Fruit fly (Drosophila melanogaster) whole organism, prepupa: ENCODE results near the gene Cyp305a1.
A peak's percentile ranks its signal among the peaks of the same experiment; 100 is the strongest.

Experiments
- Blimp-1 ChIP-seq: fragments of 200-800 bp; sonication (Bioruptor generic); optimal IDR thresholded peaks from 3 replicates; lab custom pipeline; 2017; ENCODE audit warnings: missing biosample characterization, missing genetic modification characterization, mild to moderate bottlenecking, moderate library complexity, missing genetic modification reagents
- CG10669 ChIP-seq: fragments of 200-800 bp; sonication (Bioruptor generic); optimal IDR thresholded peaks from 3 replicates; lab custom pipeline; 2018; ENCODE audit warnings: missing biosample characterization, mild to moderate bottlenecking, missing genetic modification characterization, moderate library complexity
- CG11294 ChIP-seq: fragments of 200-800 bp; sonication (Bioruptor generic); IDR thresholded peaks from 2 replicates; pipeline ENCODE4 v1.3.6; 2022; ENCODE audit warnings: missing biosample characterization, missing genetic modification characterization
- CG11762 ChIP-seq: fragments of 200-800 bp; sonication (Bioruptor generic); optimal IDR thresholded peaks from 3 replicates; lab custom pipeline; 2016; ENCODE audit warnings: missing biosample characterization, missing genetic modification characterization; ENCODE audit not compliant: insufficient read depth
- CG15336 ChIP-seq: fragments of 200-800 bp; sonication (Bioruptor generic); IDR thresholded peaks from 2 replicates; pipeline ENCODE4 v1.3.6; 2022; ENCODE audit warnings: missing biosample characterization, missing genetic modification characterization
- CG31627 ChIP-seq: fragments of 200-800 bp; sonication (Bioruptor generic); optimal IDR thresholded peaks from 3 replicates; lab custom pipeline; 2016; ENCODE audit warnings: missing biosample characterization, missing genetic modification characterization
- CG32006 ChIP-seq: fragments of 200-800 bp; sonication (Bioruptor generic); optimal IDR thresholded peaks from 3 replicates; lab custom pipeline; 2017; ENCODE audit warnings: missing biosample characterization, mild to moderate bottlenecking, missing genetic modification characterization
- CG34406 ChIP-seq: fragments of 200-800 bp; sonication (Bioruptor generic); optimal IDR thresholded peaks from 3 replicates; lab custom pipeline; 2016; ENCODE audit warnings: missing biosample characterization, missing genetic modification characterization
- CG3919 ChIP-seq: fragments of 200-800 bp; sonication (Bioruptor generic); optimal IDR thresholded peaks from 3 replicates; lab custom pipeline; 2016; ENCODE audit warnings: missing biosample characterization, missing genetic modification characterization
- CG4318 ChIP-seq: fragments of 200-800 bp; sonication (Bioruptor generic); optimal IDR thresholded peaks from 3 replicates; lab custom pipeline; 2017; ENCODE audit warnings: missing biosample characterization, mild to moderate bottlenecking, missing genetic modification characterization
- CG6276 ChIP-seq: fragments of 200-800 bp; sonication (Bioruptor generic); optimal IDR thresholded peaks from 2 replicates; lab custom pipeline; 2017; ENCODE audit warnings: missing biosample characterization, mild to moderate bottlenecking, missing genetic modification characterization
- CG6792 ChIP-seq: fragments of 200-800 bp; sonication (Bioruptor generic); optimal IDR thresholded peaks from 3 replicates; lab custom pipeline; 2016; ENCODE audit warnings: missing biosample characterization, missing genetic modification characterization
- CG6808 ChIP-seq: fragments of 200-800 bp; sonication (Bioruptor generic); optimal IDR thresholded peaks from 3 replicates; lab custom pipeline; 2017; ENCODE audit warnings: missing biosample characterization, missing genetic modification characterization, mild to moderate bottlenecking, moderate library complexity, missing genetic modification reagents
- CG6854 ChIP-seq: fragments of 200-800 bp; sonication (Bioruptor generic); optimal IDR thresholded peaks from 2 replicates; lab custom pipeline; 2017; ENCODE audit warnings: missing biosample characterization, mild to moderate bottlenecking, missing genetic modification characterization
- CG7368 ChIP-seq: fragments of 200-800 bp; sonication (Bioruptor generic); optimal IDR thresholded peaks from 3 replicates; lab custom pipeline; 2016; ENCODE audit warnings: missing biosample characterization, missing genetic modification characterization
- CG8119 ChIP-seq: fragments of 200-800 bp; sonication (Bioruptor generic); IDR thresholded peaks from 3 replicates; pipeline ENCODE4 v1.3.6; 2022; ENCODE audit warnings: missing biosample characterization, missing genetic modification characterization
- CG8319 ChIP-seq: fragments of 200-800 bp; sonication (Bioruptor generic); optimal IDR thresholded peaks from 3 replicates; lab custom pipeline; 2016; ENCODE audit warnings: missing biosample characterization, missing genetic modification characterization
- CG8632 ChIP-seq: fragments of 200-800 bp; sonication (Bioruptor generic); optimal IDR thresholded peaks from 3 replicates; lab custom pipeline; 2016; ENCODE audit warnings: missing biosample characterization, missing genetic modification characterization
- Eip78C ChIP-seq: fragments of 200-800 bp; sonication (Bioruptor generic); peaks from one replicate; lab custom pipeline; 2016; ENCODE audit warnings: missing biosample characterization, missing genetic modification characterization
- Eip93F ChIP-seq: fragments of 200-800 bp; sonication (Bioruptor generic); optimal IDR thresholded peaks from 2 replicates; lab custom pipeline; 2016; ENCODE audit warnings: missing biosample characterization, mild to moderate bottlenecking, missing genetic modification characterization
- Ets21C ChIP-seq: fragments of 200-800 bp; sonication (Bioruptor generic); optimal IDR thresholded peaks from 3 replicates; lab custom pipeline; 2016; ENCODE audit warnings: missing biosample characterization, missing genetic modification characterization
- Ets96B ChIP-seq: fragments of 200-800 bp; optimal IDR thresholded peaks from 2 replicates; lab custom pipeline; 2019; ENCODE audit warnings: missing biosample characterization, mild to moderate bottlenecking, missing genetic modification characterization, moderate library complexity
- Gug ChIP-seq: fragments of 200-800 bp; sonication (Bioruptor generic); IDR thresholded peaks from 2 replicates; pipeline ENCODE4 v1.3.6; 2022; ENCODE audit warnings: missing biosample characterization, missing genetic modification characterization
- Hr38 ChIP-seq: sonication (Bioruptor generic); optimal IDR thresholded peaks from 2 replicates; lab custom pipeline; 2016; ENCODE audit warnings: missing biosample characterization, missing genetic modification characterization
- Hr39 ChIP-seq: fragments of 200-800 bp; sonication (Bioruptor generic); optimal IDR thresholded peaks from 2 replicates; lab custom pipeline; 2016; ENCODE audit warnings: missing biosample characterization, missing genetic modification characterization
- Hr4 ChIP-seq: fragments of 200-800 bp; sonication (Bioruptor generic); optimal IDR thresholded peaks from 3 replicates; lab custom pipeline; 2016; ENCODE audit warnings: missing biosample characterization, missing genetic modification characterization
- Met ChIP-seq: fragments of 200-800 bp; sonication (Bioruptor generic); optimal IDR thresholded peaks from 3 replicates; lab custom pipeline; 2016; ENCODE audit warnings: missing biosample characterization, missing genetic modification characterization
- OdsH ChIP-seq: fragments of 200-800 bp; sonication (Bioruptor generic); optimal IDR thresholded peaks from 3 replicates; lab custom pipeline; 2016; ENCODE audit warnings: missing biosample characterization, missing genetic modification characterization
- Smox ChIP-seq: fragments of 200-800 bp; sonication (Bioruptor generic); optimal IDR thresholded peaks from 3 replicates; lab custom pipeline; 2016; ENCODE audit warnings: missing biosample characterization, missing genetic modification characterization
- Sox102F ChIP-seq: fragments of 200-800 bp; sonication (Bioruptor generic); optimal IDR thresholded peaks from 2 replicates; lab custom pipeline; 2016; ENCODE audit warnings: missing biosample characterization, mild to moderate bottlenecking, missing genetic modification characterization
- Sox15 ChIP-seq: fragments of 200-800 bp; sonication (Bioruptor generic); optimal IDR thresholded peaks from 3 replicates; lab custom pipeline; 2016; ENCODE audit warnings: missing biosample characterization, missing genetic modification characterization
- achi ChIP-seq: fragments of 200-800 bp; sonication (Bioruptor generic); optimal IDR thresholded peaks from 3 replicates; lab custom pipeline; 2016; ENCODE audit warnings: missing biosample characterization, missing genetic modification characterization
- acj6 ChIP-seq: fragments of 200-800 bp; sonication (Bioruptor generic); optimal IDR thresholded peaks from 3 replicates; lab custom pipeline; 2016; ENCODE audit warnings: missing biosample characterization, missing genetic modification characterization
- cyc ChIP-seq: fragments of 200-800 bp; sonication (Bioruptor generic); optimal IDR thresholded peaks from 3 replicates; lab custom pipeline; 2016; ENCODE audit warnings: missing biosample characterization, missing genetic modification characterization
- dsx ChIP-seq: fragments of 200-800 bp; optimal IDR thresholded peaks from 3 replicates; lab custom pipeline; 2019; ENCODE audit warnings: missing biosample characterization, mild to moderate bottlenecking, missing genetic modification characterization, moderate library complexity; ENCODE audit not compliant: poor library complexity, severe bottlenecking
- eg ChIP-seq: fragments of 200-800 bp; sonication (Bioruptor generic); IDR thresholded peaks from 3 replicates; pipeline ENCODE4 v1.3.6; 2022; ENCODE audit warnings: missing biosample characterization, missing genetic modification characterization
- fd59A ChIP-seq: fragments of 200-800 bp; sonication (Bioruptor generic); optimal IDR thresholded peaks from 2 replicates; lab custom pipeline; 2017; ENCODE audit warnings: missing biosample characterization, mild to moderate bottlenecking, missing genetic modification characterization, missing genetic modification reagents
- fkh ChIP-seq: fragments of 200-800 bp; sonication (Bioruptor generic); optimal IDR thresholded peaks from 3 replicates; lab custom pipeline; 2017; ENCODE audit warnings: missing biosample characterization, mild to moderate bottlenecking, missing genetic modification characterization, moderate library complexity
- lz ChIP-seq: fragments of 200-800 bp; sonication (Bioruptor generic); optimal IDR thresholded peaks from 3 replicates; lab custom pipeline; 2016; ENCODE audit warnings: missing biosample characterization, missing genetic modification characterization
- pdm3 ChIP-seq: fragments of 200-800 bp; sonication (Bioruptor generic); optimal IDR thresholded peaks from 3 replicates; lab custom pipeline; 2016; ENCODE audit warnings: missing biosample characterization, missing genetic modification characterization
- salr ChIP-seq, 2 experiments: fragments of 200-800 bp; sonication (Bioruptor generic); optimal IDR thresholded peaks; 3 replicates each; lab custom pipeline; 2016 to 2018; ENCODE audit warnings: missing biosample characterization in 2 of 2, missing genetic modification characterization in 2 of 2, mild to moderate bottlenecking in 1 of 2
- spab ChIP-seq: fragments of 200-800 bp; sonication (Bioruptor generic); optimal IDR thresholded peaks from 2 replicates; lab custom pipeline; 2017; ENCODE audit warnings: missing biosample characterization, mild to moderate bottlenecking, missing genetic modification characterization, missing genetic modification reagents
- ss ChIP-seq, 2 experiments: fragments of 200-800 bp; sonication (Bioruptor generic); optimal IDR thresholded peaks; 2 replicates in 1 of 2; 3 replicates in 1 of 2; lab custom pipeline; 2017 to 2018; ENCODE audit warnings: mild to moderate bottlenecking in 2 of 2, missing biosample characterization in 2 of 2, missing genetic modification characterization in 2 of 2, moderate library complexity in 1 of 2
- topi ChIP-seq: fragments of 200-800 bp; sonication (Bioruptor generic); optimal IDR thresholded peaks from 3 replicates; lab custom pipeline; 2016; ENCODE audit warnings: missing biosample characterization, missing genetic modification characterization
- vri ChIP-seq: fragments of 200-800 bp; sonication (Bioruptor generic); optimal IDR thresholded peaks from 3 replicates; lab custom pipeline; 2016; ENCODE audit warnings: missing biosample characterization, mild to moderate bottlenecking, missing genetic modification characterization

Cyp305a1 gene

DNA sequence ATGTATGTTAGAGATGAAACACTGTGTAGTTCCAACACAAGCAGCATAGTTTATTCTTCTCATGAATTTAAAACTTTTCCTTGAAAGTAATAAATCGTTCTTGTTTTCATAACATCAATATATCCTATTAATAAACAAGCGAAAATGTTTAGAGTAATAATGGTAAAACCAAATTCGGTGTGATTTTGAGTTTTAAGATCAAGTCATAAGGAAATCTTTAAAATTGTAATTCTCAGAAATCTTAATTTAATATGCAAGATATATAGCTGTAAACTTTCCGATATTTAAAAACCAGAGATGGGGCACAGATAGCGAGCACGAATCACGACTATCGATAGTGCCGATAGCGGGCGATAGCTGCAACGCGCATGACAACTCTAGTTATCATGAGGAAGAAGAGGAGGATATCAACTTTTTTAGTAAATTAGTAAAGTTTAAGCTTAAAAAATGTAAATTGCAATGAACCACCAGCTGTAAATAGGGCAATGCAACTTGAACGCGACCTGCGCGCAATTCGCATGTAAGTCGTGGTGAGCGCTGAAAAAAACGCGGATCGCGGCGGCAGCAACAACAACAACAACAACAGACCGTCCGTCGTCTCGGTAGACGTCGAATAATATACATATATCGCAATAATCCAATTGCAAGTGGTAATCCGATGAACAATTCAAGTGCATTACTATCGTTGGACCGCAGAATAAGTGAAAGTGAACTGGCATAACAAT is 4.8 kb upstream of the Cyp305a1 start, which contains the start of the genes Fibp and Deaf1 (continued):
- TF ChIP-seq ss (GFP tag; optimal IDR thresholded peaks at IDR 0.05; lab: Kevin White, UChicago) (peak in 1 of 2 experiments; percentile 9), acj6 (peak; percentile 80), Blimp-1 (no peak), CG6854 (GFP tag; lab: Kevin White, UChicago) (no peak), CG8119 (GFP tag; lab: Robert Waterston, UW) (no peak; the same call in 2 of the 3 replicates), CG11294 (GFP tag; lab: Robert Waterston, UW) (no peak; the same call in 1 of the 2 replicates), Hr38 (GFP tag; lab: Kevin White, UChicago) (peak; percentile 9), Gug (peak; percentile 14), Ets21C (peak; percentile 84), dsx (GFP tag; lab: Kevin White, UChicago) (peak; percentile 37), CG32006 (GFP tag; lab: Kevin White, UChicago) (no peak), CG8319 (GFP tag; lab: Kevin White, UChicago) (no peak), Met (GFP tag; lab: Kevin White, UChicago) (peak; percentile 77), CG4318 (GFP tag; lab: Kevin White, UChicago) (peak; percentile 61), CG7368 (GFP tag; lab: Kevin White, UChicago) (peak; percentile 56), cyc (peak; percentile 94), CG34406 (peak; percentile 65), salr (GFP tag; optimal IDR thresholded peaks at IDR 0.05; lab: Kevin White, UChicago) (peak in 1 of 2 experiments; percentile 4), fkh (GFP tag; lab: Kevin White, UChicago) (peak; percentile 28), CG11762 (GFP tag; lab: Kevin White, UChicago) (peak; percentile 64), Hr39 (GFP tag; lab: Kevin White, UChicago) (peak; percentile 88), fd59A (GFP tag; lab: Kevin White, UChicago) (peak; percentile 39), OdsH (GFP tag; lab: Kevin White, UChicago) (no peak), achi (no peak), CG10669 (GFP tag; lab: Kevin White, UChicago) (peak; percentile 55), CG3919 (GFP tag; lab: Kevin White, UChicago) (peak; percentile 72), Smox (GFP tag; lab: Kevin White, UChicago) (peak; percentile 14), Eip78C (GFP tag; lab: Kevin White, UChicago) (peak; percentile 91)

DNA sequence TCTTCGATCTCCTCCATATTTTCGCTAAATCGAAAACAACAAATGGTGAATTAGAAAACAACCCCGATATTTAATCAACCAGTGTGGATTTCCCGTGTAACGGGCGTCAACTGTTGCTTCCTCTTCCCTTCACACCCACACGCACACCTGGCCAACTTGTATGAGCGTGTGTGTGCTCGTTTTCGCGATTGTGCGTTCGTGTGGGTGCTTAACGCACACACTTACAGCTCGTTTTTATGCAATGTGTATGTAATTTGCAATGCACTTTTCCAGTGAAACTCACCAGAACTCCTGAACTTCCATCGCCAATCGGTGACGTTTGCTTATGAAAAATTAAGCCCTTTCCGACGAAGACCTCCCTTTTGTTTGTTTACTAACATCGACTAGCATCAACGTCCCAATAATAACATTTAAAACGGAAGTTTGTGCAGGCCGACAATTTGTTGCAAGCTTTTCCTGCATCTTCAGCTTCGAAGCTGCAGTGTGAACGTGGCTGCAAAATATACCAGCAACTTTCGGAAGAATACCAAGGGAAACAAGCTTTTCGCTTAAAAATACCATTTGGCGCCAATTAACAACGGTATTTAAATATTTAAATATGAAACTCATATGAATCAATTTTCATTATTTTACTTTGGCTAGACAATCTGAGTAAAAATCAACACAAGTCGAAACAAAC is 2.5 kb upstream of the Cyp305a1 start, which contains the start of gene cyc:
TSS of gene cyc (minus strand) at position 467 of the 679 bp plus-strand sequence.
- peak; percentile 74 for TF ChIP-seq CG6854 (GFP tag; lab: Kevin White, UChicago)
- TF ChIP-seq CG3919 (GFP tag; lab: Kevin White, UChicago), result no peak
- TF ChIP-seq CG34406, result no peak
- no peak for TF ChIP-seq CG8319 (GFP tag; lab: Kevin White, UChicago)
- peak; percentile 5 for TF ChIP-seq Blimp-1
- TF ChIP-seq eg (GFP tag; lab: Robert Waterston, UW), result peak; percentile 32; the same call in 1 of the 3 replicates
- TF ChIP-seq CG10669 (GFP tag; lab: Kevin White, UChicago), result no peak
- TF ChIP-seq salr (GFP tag; optimal IDR thresholded peaks at IDR 0.05; lab: Kevin White, UChicago), result no peak
- peak; percentile 28 for TF ChIP-seq lz (GFP tag; lab: Kevin White, UChicago)
- TF ChIP-seq Sox15 (GFP tag; lab: Kevin White, UChicago), result no peak
- no peak for TF ChIP-seq OdsH (GFP tag; lab: Kevin White, UChicago)
- TF ChIP-seq Sox102F (GFP tag; lab: Kevin White, UChicago), result no peak
- no peak for TF ChIP-seq CG6808 (GFP tag; lab: Kevin White, UChicago)
- no peak for TF ChIP-seq topi
- no peak for TF ChIP-seq CG6792 (GFP tag; lab: Kevin White, UChicago)
- TF ChIP-seq CG8632 (GFP tag; lab: Kevin White, UChicago), result no peak
- no peak for TF ChIP-seq fd59A (GFP tag; lab: Kevin White, UChicago)
- TF ChIP-seq Ets21C, result no peak
- no peak for TF ChIP-seq CG6276 (GFP tag; lab: Kevin White, UChicago)
- no peak for TF ChIP-seq vri (GFP tag; lab: Kevin White, UChicago)
- TF ChIP-seq Hr38 (GFP tag; lab: Kevin White, UChicago), result no peak
- no peak for TF ChIP-seq pdm3 (GFP tag; lab: Kevin White, UChicago)
- no peak for TF ChIP-seq cyc
- TF ChIP-seq CG8119 (GFP tag; lab: Robert Waterston, UW), result peak; percentile 47; the same call in 2 of the 3 replicates
- no peak for TF ChIP-seq Hr39 (GFP tag; lab: Kevin White, UChicago)
- TF ChIP-seq CG32006 (GFP tag; lab: Kevin White, UChicago), result no peak
- TF ChIP-seq spab (GFP tag; lab: Kevin White, UChicago), result no peak
- TF ChIP-seq Eip93F (GFP tag; lab: Kevin White, UChicago), result no peak
- peak; percentile 10 for TF ChIP-seq CG31627 (GFP tag; lab: Kevin White, UChicago)
- peak; percentile 54; the same call in 1 of the 2 replicates for TF ChIP-seq CG15336
- no peak for TF ChIP-seq Ets96B (tag; lab: Kevin White, UChicago)
- TF ChIP-seq Hr4 (GFP tag; lab: Kevin White, UChicago), result no peak
